Worm (Caenorhabditis elegans): Measurements from ENCODE around the gene ncx-6.

The ncx-6 gene

ce11 chrIII:9713862-9714261, at the start of gene ncx-6:
Gene ncx-6 (minus strand): TSS chrIII:9713949.
- TF ChIP-seq fos-1 (tag; optimal IDR thresholded peaks at IDR 0.05) (peak; percentile 12), lin-11 (tag; optimal IDR thresholded peaks at IDR 0.05) (no peak)

- no peak for TF ChIP-seq unc-55 (GFP tag; optimal IDR thresholded peaks at IDR 0.05)
- no peak for TF ChIP-seq C34F6.9 (tag; optimal IDR thresholded peaks at IDR 0.05)
- TF ChIP-seq nhr-129 (tag; optimal IDR thresholded peaks at IDR 0.05) = no peak
- no peak for TF ChIP-seq unc-62 (GFP tag; optimal IDR thresholded peaks at IDR 0.05)
- TF ChIP-seq ceh-82 (tag; optimal IDR thresholded peaks at IDR 0.05) = no peak
- no peak for TF ChIP-seq snpc-4 (tag; optimal IDR thresholded peaks at IDR 0.05)
- no peak for TF ChIP-seq nhr-10 (tag; optimal IDR thresholded peaks at IDR 0.05)
- TF ChIP-seq unc-39 (tag; optimal IDR thresholded peaks at IDR 0.05) = no peak
- no peak for TF ChIP-seq mab-5 (tag; optimal IDR thresholded peaks at IDR 0.05)
- TF ChIP-seq aly-2 (tag; optimal IDR thresholded peaks at IDR 0.05) = no peak
- no peak for TF ChIP-seq R02D3.7 (tag; optimal IDR thresholded peaks at IDR 0.05)
- TF ChIP-seq nhr-77 (tag; optimal IDR thresholded peaks at IDR 0.05) = no peak
These were observed 48.5 kb upstream of the ncx-6 start, which contains the start of gene gcc-2 for ce11 chrIII:9762093-9762748. Gene gcc-2 (minus strand): TSS chrIII:9762143.

- TF ChIP-seq dmd-4 (tag; optimal IDR thresholded peaks at IDR 0.05) (no peak), mbf-1 (tag; optimal IDR thresholded peaks at IDR 0.05) (no peak), ama-1 (optimal IDR thresholded peaks at IDR 0.05) (no peak), mdl-1 (tag; optimal IDR thresholded peaks at IDR 0.05) (no peak), sem-4 (tag; optimal IDR thresholded peaks at IDR 0.05) (no peak), snpc-4 (tag; optimal IDR thresholded peaks at IDR 0.05) (no peak), blmp-1 (tag; optimal IDR thresholded peaks at IDR 0.05; ENCODE audit: insufficient read depth) (no peak), ceh-16 (tag; optimal IDR thresholded peaks at IDR 0.05) (no peak), nhr-6 (tag; optimal IDR thresholded peaks at IDR 0.05) (no peak), nhr-23 (tag; optimal IDR thresholded peaks at IDR 0.05) (no peak), ztf-1 (GFP tag; conservative IDR thresholded peaks at IDR 0.05) (no peak), elt-1 (tag; optimal IDR thresholded peaks at IDR 0.05) (no peak), ztf-4 (tag; optimal IDR thresholded peaks at IDR 0.05) (no peak), F13H6.1 (tag; optimal IDR thresholded peaks at IDR 0.05) (no peak)
These were observed 46.4 kb upstream of the ncx-6 start for ce11 chrIII:9760184-9760583.

- no peak for TF ChIP-seq C34F6.9 (tag; optimal IDR thresholded peaks at IDR 0.05)
- TF ChIP-seq unc-39 (tag; optimal IDR thresholded peaks at IDR 0.05) = no peak
- no peak for TF ChIP-seq lin-39 (tag; optimal IDR thresholded peaks at IDR 0.05)
- TF ChIP-seq crh-2 (tag; optimal IDR thresholded peaks at IDR 0.05) = no peak
- no peak for TF ChIP-seq skn-1 (tag; optimal IDR thresholded peaks at IDR 0.05)
These were observed 45.1 kb upstream of the ncx-6 start, which contains the start of gene rmd-1 for ce11 chrIII:9758848-9759247. Gene rmd-1 (plus strand): TSS chrIII:9759094.

- no peak for TF ChIP-seq mdl-1 (tag; optimal IDR thresholded peaks at IDR 0.05)
- no peak for TF ChIP-seq dmd-4 (tag; optimal IDR thresholded peaks at IDR 0.05)
- no peak for TF ChIP-seq peb-1 (tag; optimal IDR thresholded peaks at IDR 0.05)
These were observed 43.7 kb upstream of the ncx-6 start, which contains the start of gene vps-53 for ce11 chrIII:9757414-9757813. Gene vps-53 (minus strand): TSS chrIII:9757514.

- no peak for TF ChIP-seq unc-62 (GFP tag; optimal IDR thresholded peaks at IDR 0.05)
- TF ChIP-seq ztf-11 (tag; optimal IDR thresholded peaks at IDR 0.05) = no peak
- TF ChIP-seq dmd-4 (tag; optimal IDR thresholded peaks at IDR 0.05) = no peak
- TF ChIP-seq ceh-16 (tag; optimal IDR thresholded peaks at IDR 0.05) = no peak
- peak; percentile 84 for TF ChIP-seq sma-9 (GFP tag; optimal IDR thresholded peaks at IDR 0.05)
- no peak for TF ChIP-seq sma-9 (tag; optimal IDR thresholded peaks at IDR 0.05)
- peak; percentile 52 for TF ChIP-seq C34F6.9 (tag; optimal IDR thresholded peaks at IDR 0.05)
- TF ChIP-seq nhr-23 (tag; optimal IDR thresholded peaks at IDR 0.05) = no peak
- TF ChIP-seq nhr-129 (tag; optimal IDR thresholded peaks at IDR 0.05) = peak; percentile 45
- TF ChIP-seq egl-27 (tag; optimal IDR thresholded peaks at IDR 0.05) = no peak
- TF ChIP-seq nhr-11 (tag; optimal IDR thresholded peaks at IDR 0.05) = no peak
- TF ChIP-seq alr-1 (tag; optimal IDR thresholded peaks at IDR 0.05) = no peak
- no peak for TF ChIP-seq mab-5 (tag; optimal IDR thresholded peaks at IDR 0.05)
- no peak for TF ChIP-seq ztf-4 (tag; optimal IDR thresholded peaks at IDR 0.05)
- no peak for TF ChIP-seq ZK546.5 (tag; optimal IDR thresholded peaks at IDR 0.05)
- TF ChIP-seq ama-1 (optimal IDR thresholded peaks at IDR 0.05) = peak; percentile 18
- no peak for TF ChIP-seq mdl-1 (tag; optimal IDR thresholded peaks at IDR 0.05)
- TF ChIP-seq crh-2 (tag; optimal IDR thresholded peaks at IDR 0.05) = peak; percentile 73
- TF ChIP-seq unc-55 (GFP tag; optimal IDR thresholded peaks at IDR 0.05) = peak; percentile 10
- no peak for TF ChIP-seq sem-4 (tag; optimal IDR thresholded peaks at IDR 0.05)
- no peak for TF ChIP-seq ceh-82 (tag; optimal IDR thresholded peaks at IDR 0.05)
- TF ChIP-seq nhr-237 (tag; optimal IDR thresholded peaks at IDR 0.05) = no peak
- no peak for TF ChIP-seq unc-39 (tag; optimal IDR thresholded peaks at IDR 0.05)
- TF ChIP-seq snpc-4 (tag; optimal IDR thresholded peaks at IDR 0.05) = no peak
- TF ChIP-seq lin-13 (GFP tag; optimal IDR thresholded peaks at IDR 0.05) = no peak
- TF ChIP-seq lsy-2 (tag; optimal IDR thresholded peaks at IDR 0.05) = peak in 1 of 2 experiments; percentile 60
- peak; percentile 44 for TF ChIP-seq sma-3 (GFP tag; optimal IDR thresholded peaks at IDR 0.05)
These were observed 39.1 kb upstream of the ncx-6 start, which contains the start of gene ech-6 for ce11 chrIII:9752852-9753251. Gene ech-6 (minus strand): TSS chrIII:9752883.
